Fruit fly (Drosophila melanogaster): Measurements from ENCODE around the gene CG15278.
"Not testable (repeated sequence)": the region's sequence is repeated elsewhere in the genome, so short reads cannot be mapped to it uniquely, and the experiment has no call there.

dm6 chr2L:14883621-14884020 lies 7.5 kb upstream of the CG15278 start, which contains the start of gene ProtB:
- not testable (repeated sequence) for TF ChIP-seq psq (optimal IDR thresholded peaks at IDR 0.05); pan (optimal IDR thresholded peaks at IDR 0.05); CG8478 (optimal IDR thresholded peaks at IDR 0.05); Dll (optimal IDR thresholded peaks at IDR 0.05); usp (GFP tag; optimal IDR thresholded peaks at IDR 0.05); EcR (GFP tag; optimal IDR thresholded peaks at IDR 0.05)
